Worm (Caenorhabditis elegans) whole organism, L2 larva: Measurements from ENCODE around the gene fzo-1.

Experiments
- F13H6.1 ChIP-seq: sonication (generic microtip); optimal IDR thresholded peaks from 2 replicates; lab custom pipeline; 2016; ENCODE audit warnings: missing genetic modification characterization, missing compliant biosample characterization
- blmp-1 ChIP-seq: sonication (generic microtip); optimal IDR thresholded peaks from 2 replicates; lab custom pipeline; 2017; ENCODE audit warnings: missing genetic modification characterization, mild to moderate bottlenecking, missing compliant biosample characterization, antibody characterized with exemption, moderate library complexity; ENCODE audit not compliant: insufficient read depth
- ceh-82 ChIP-seq: fragments of 150-350 bp; optimal IDR thresholded peaks from 2 replicates; lab custom pipeline; 2014; ENCODE audit warnings: missing biosample characterization, missing genetic modification characterization
- elt-1 ChIP-seq: fragments of 150-350 bp; optimal IDR thresholded peaks from 2 replicates; lab custom pipeline; 2014; ENCODE audit warnings: missing biosample characterization, missing genetic modification characterization
- lin-39 ChIP-seq: fragments of 150-350 bp; optimal IDR thresholded peaks from 2 replicates; lab custom pipeline; 2014; ENCODE audit warnings: missing biosample characterization, missing genetic modification reagents, missing genetic modification characterization
- mdl-1 ChIP-seq, 2 experiments: fragments of 150-350 bp in 1 of 2; sonication (generic microtip) in 1 of 2; optimal IDR thresholded peaks; 2 replicates each; lab custom pipeline; 2017; ENCODE audit warnings: missing biosample characterization in 2 of 2, missing genetic modification characterization in 2 of 2
- nhr-21 ChIP-seq: fragments of 150-350 bp; optimal IDR thresholded peaks from 2 replicates; lab custom pipeline; 2014; ENCODE audit warnings: missing biosample characterization, missing genetic modification characterization
- nhr-237 ChIP-seq: fragments of 150-350 bp; optimal IDR thresholded peaks from 2 replicates; lab custom pipeline; 2014; ENCODE audit warnings: missing biosample characterization, missing genetic modification characterization
- unc-39 ChIP-seq: fragments of 150-350 bp; optimal IDR thresholded peaks from 2 replicates; lab custom pipeline; 2014; ENCODE audit warnings: missing biosample characterization, missing genetic modification characterization

DNA sequence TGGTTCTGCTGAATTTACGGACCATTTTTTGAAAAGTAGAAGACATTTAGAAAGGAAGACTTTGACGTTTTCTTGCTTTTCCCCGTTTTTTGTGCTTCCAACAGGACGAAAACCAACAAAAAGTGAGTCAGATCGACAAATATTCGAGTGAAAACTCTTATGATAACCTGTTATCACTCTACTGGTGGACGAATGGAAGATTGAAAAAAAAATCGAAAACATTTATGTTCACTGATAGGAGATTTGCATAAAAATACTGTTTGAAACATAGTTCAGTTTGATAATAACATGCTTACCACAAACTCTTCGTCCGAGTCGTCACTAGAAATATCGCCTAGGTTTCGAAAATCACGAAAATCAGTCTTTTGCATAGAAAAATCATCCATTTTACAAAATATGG lies 36.4 kb upstream of the fzo-1 start:
- TF ChIP-seq blmp-1 (tag; lab: Kevin White, UChicago) (no peak), ceh-82 (tag; lab: Kevin White, UChicago) (no peak), unc-39 (tag; lab: Kevin White, UChicago) (no peak), elt-1 (tag; lab: Kevin White, UChicago) (no peak), nhr-21 (tag; lab: Kevin White, UChicago) (no peak), lin-39 (tag; lab: Kevin White, UChicago) (no peak), F13H6.1 (tag; lab: Kevin White, UChicago) (no peak), nhr-237 (tag; lab: Kevin White, UChicago) (no peak), mdl-1 (tag; optimal IDR thresholded peaks at IDR 0.05; lab: Kevin White, UChicago) (no peak)
